4 fruit fly cellular contexts compared by ENCODE assay signal in the genomic region with DNA sequence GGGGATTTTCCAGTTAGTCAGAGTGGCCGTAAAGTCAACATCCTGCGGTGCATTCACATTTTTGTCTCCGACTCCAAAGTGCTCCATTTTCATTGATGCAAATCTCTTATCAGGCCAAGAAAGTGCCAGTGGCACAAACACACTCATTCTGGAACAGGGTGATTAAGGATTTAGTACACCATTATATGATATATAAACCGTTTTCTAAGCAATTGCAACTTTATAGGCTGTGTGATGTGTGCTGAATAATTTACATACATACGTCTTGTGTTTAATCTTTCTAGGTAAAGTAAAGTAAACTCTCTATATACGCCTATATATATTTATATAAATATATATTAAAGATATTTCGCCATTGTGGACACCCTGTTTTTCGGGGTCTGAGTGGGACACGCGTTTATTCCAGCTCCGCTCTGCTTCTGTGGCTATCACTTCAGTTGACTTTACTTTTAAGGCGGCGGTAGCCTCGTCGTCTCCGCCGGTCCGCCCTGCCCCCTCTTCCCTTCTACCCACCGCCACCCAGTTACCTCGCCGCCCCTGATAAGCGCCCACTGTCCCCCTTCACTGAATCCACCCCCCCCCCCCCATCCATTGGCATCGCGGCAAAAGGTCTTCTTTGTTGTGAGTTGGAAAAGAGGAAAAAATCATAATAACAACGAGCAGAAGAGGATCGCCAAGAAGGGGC.
TF ChIP-seq lines count a peak whose summit lies in the region.

No protein-coding gene starts in this region.

- TF ChIP-seq CTCF in whole organism, embryonic (GFP tag; optimal IDR thresholded peaks at IDR 0.05; lab: Kevin White, UChicago) = no peak

TF ChIP-seq in whole organism, embryonic, 481 proteins besides CTCF, POLR2A, EP300 and RAD21:
- TF ChIP-seq gem (tag; optimal IDR thresholded peaks at IDR 0.05; lab: Kevin White, UChicago) (peak; percentile 20), PHDP (tag; optimal IDR thresholded peaks at IDR 0.05; lab: Kevin White, UChicago) (peak; percentile 12), wdn (GFP tag; IDR thresholded peaks at IDR 0.05; lab: Robert Waterston, UW) (no peak), CG11696 (GFP tag; IDR thresholded peaks at IDR 0.05; lab: Robert Waterston, UW) (no peak), bsh (GFP tag; optimal IDR thresholded peaks at IDR 0.05; lab: Kevin White, UChicago) (peak in 1 of 2 experiments; percentile 37), crol (GFP tag; IDR thresholded peaks at IDR 0.05; lab: Robert Waterston, UW) (peak; percentile 94), ham (GFP tag; IDR thresholded peaks at IDR 0.05; lab: Robert Waterston, UW) (no peak), CG30403 (GFP tag; optimal IDR thresholded peaks at IDR 0.05; lab: Kevin White, UChicago) (no peak), sens (GFP tag; lab: Kevin White, UChicago) (peak; percentile 54), Tbp (GFP tag; optimal IDR thresholded peaks at IDR 0.05; lab: Kevin White, UChicago) (no peak), Stat92E (GFP tag; optimal IDR thresholded peaks at IDR 0.05; lab: Kevin White, UChicago) (no peak), Drgx (GFP tag; IDR thresholded peaks at IDR 0.05; lab: Robert Waterston, UW) (0 out of 2 replicates have a peak, but pooled peaks have one; percentile 23), Jarid2 (GFP tag; optimal IDR thresholded peaks at IDR 0.05; lab: Kevin White, UChicago) (no peak), CG17328 (GFP tag; IDR thresholded peaks at IDR 0.05; lab: Robert Waterston, UW) (no peak), hb (GFP tag; IDR thresholded peaks at IDR 0.05; lab: Robert Waterston, UW; ENCODE audit: partially characterized antibody) (0 out of 3 replicates have a peak, but pooled peaks have one; percentile 40), nom (GFP tag; optimal IDR thresholded peaks at IDR 0.05; lab: Kevin White, UChicago) (peak; percentile 33), Fer3 (tag; optimal IDR thresholded peaks at IDR 0.05; lab: Kevin White, UChicago) (no peak), az2 (GFP tag; optimal IDR thresholded peaks at IDR 0.05; lab: Kevin White, UChicago) (no peak), Asciz (GFP tag; optimal IDR thresholded peaks at IDR 0.05; lab: Kevin White, UChicago) (no peak), Atf6 (GFP tag; IDR thresholded peaks at IDR 0.05; lab: Robert Waterston, UW) (no peak), Ets65A (GFP tag; lab: Kevin White, UChicago) (peak; percentile 39)

TF ChIP-seq in whole organism, prepupa, 60 proteins besides CTCF, POLR2A, EP300 and RAD21 (continues in another document):
- no peak for TF ChIP-seq Blimp-1 (GFP tag; optimal IDR thresholded peaks at IDR 0.05; lab: Kevin White, UChicago)
- TF ChIP-seq Eip75B (GFP tag; optimal IDR thresholded peaks at IDR 0.05; lab: Kevin White, UChicago) = peak; percentile 9
- peak; percentile 62; the same call in 2 of the 3 replicates for TF ChIP-seq CG6163 (GFP tag; IDR thresholded peaks at IDR 0.05; lab: Robert Waterston, UW)
- no peak for TF ChIP-seq CG4318 (GFP tag; optimal IDR thresholded peaks at IDR 0.05; lab: Kevin White, UChicago)
- peak; percentile 75 for TF ChIP-seq Eip78C (GFP tag; lab: Kevin White, UChicago)
- TF ChIP-seq pdm3 (GFP tag; optimal IDR thresholded peaks at IDR 0.05; lab: Kevin White, UChicago) = peak; percentile 48
- TF ChIP-seq achi (GFP tag; optimal IDR thresholded peaks at IDR 0.05; lab: Kevin White, UChicago) = peak; percentile 68
- TF ChIP-seq CG34406 (GFP tag; optimal IDR thresholded peaks at IDR 0.05; lab: Kevin White, UChicago) = peak; percentile 51
- peak; percentile 77 for TF ChIP-seq OdsH (GFP tag; optimal IDR thresholded peaks at IDR 0.05; lab: Kevin White, UChicago)
- TF ChIP-seq esn (GFP tag; optimal IDR thresholded peaks at IDR 0.05; lab: Kevin White, UChicago) = peak; percentile 33
- peak; percentile 31 for TF ChIP-seq Sox14 (GFP tag; optimal IDR thresholded peaks at IDR 0.05; lab: Kevin White, UChicago)
- peak in 1 of 2 experiments; percentile 69 for TF ChIP-seq salr (GFP tag; optimal IDR thresholded peaks at IDR 0.05; lab: Kevin White, UChicago)
- peak; percentile 49 for TF ChIP-seq spab (GFP tag; optimal IDR thresholded peaks at IDR 0.05; lab: Kevin White, UChicago)
- TF ChIP-seq CG16779 (tag; optimal IDR thresholded peaks at IDR 0.05; lab: Kevin White, UChicago) = peak; percentile 37
- TF ChIP-seq acj6 (GFP tag; optimal IDR thresholded peaks at IDR 0.05; lab: Kevin White, UChicago) = peak; percentile 37
- TF ChIP-seq fd59A (GFP tag; optimal IDR thresholded peaks at IDR 0.05; lab: Kevin White, UChicago) = peak; percentile 44
- TF ChIP-seq svp (GFP tag; lab: Kevin White, UChicago) = peak; percentile 24
- TF ChIP-seq Gug (GFP tag; IDR thresholded peaks at IDR 0.05; lab: Robert Waterston, UW) = peak; percentile 54
- no peak for TF ChIP-seq CG31627 (GFP tag; optimal IDR thresholded peaks at IDR 0.05; lab: Kevin White, UChicago)
- peak; percentile 41 for TF ChIP-seq Hr4 (GFP tag; optimal IDR thresholded peaks at IDR 0.05; lab: Kevin White, UChicago)
- TF ChIP-seq Sox102F (GFP tag; optimal IDR thresholded peaks at IDR 0.05; lab: Kevin White, UChicago) = peak; percentile 32
- peak; percentile 43 for TF ChIP-seq CG6808 (GFP tag; optimal IDR thresholded peaks at IDR 0.05; lab: Kevin White, UChicago)

TF ChIP-seq in whole organism, pupa, 21 proteins besides CTCF, POLR2A, EP300 and RAD21:
- TF ChIP-seq CG32121 (GFP tag; IDR thresholded peaks at IDR 0.05; lab: Robert Waterston, UW) (0 out of 2 replicates have a peak, but pooled peaks have one; percentile 37), CG12605 (GFP tag; IDR thresholded peaks at IDR 0.05; lab: Robert Waterston, UW) (no peak), CG10348 (GFP tag; IDR thresholded peaks at IDR 0.05; lab: Robert Waterston, UW) (no peak), CG15710 (tag; optimal IDR thresholded peaks at IDR 0.05; lab: Kevin White, UChicago) (peak; percentile 88), CG8301 (tag; optimal IDR thresholded peaks at IDR 0.05; lab: Kevin White, UChicago) (peak; percentile 61), CG8159 (tag; optimal IDR thresholded peaks at IDR 0.05; lab: Kevin White, UChicago) (peak; percentile 84), CG34367 (tag; optimal IDR thresholded peaks at IDR 0.05; lab: Kevin White, UChicago) (peak; percentile 74), Pif1B (GFP tag; optimal IDR thresholded peaks at IDR 0.05; lab: Kevin White, UChicago) (peak; percentile 65), CG4496 (GFP tag; IDR thresholded peaks at IDR 0.05; lab: Robert Waterston, UW) (peak; percentile 64; the same call in 2 of the 3 replicates), EcR (GFP tag; optimal IDR thresholded peaks at IDR 0.05; lab: Kevin White, UChicago) (peak; percentile 29), CG14655 (GFP tag; optimal IDR thresholded peaks at IDR 0.05; lab: Kevin White, UChicago) (peak; percentile 64), D1 (tag; optimal IDR thresholded peaks at IDR 0.05; lab: Kevin White, UChicago) (peak; percentile 59), rn (GFP tag; IDR thresholded peaks at IDR 0.05; lab: Robert Waterston, UW) (no peak), CG13204 (GFP tag; optimal IDR thresholded peaks at IDR 0.05; lab: Kevin White, UChicago) (no peak), CG9948 (tag; optimal IDR thresholded peaks at IDR 0.05; lab: Kevin White, UChicago) (peak; percentile 81), Snoo (tag; optimal IDR thresholded peaks at IDR 0.05; lab: Kevin White, UChicago) (peak; percentile 9), Pif1A (GFP tag; optimal IDR thresholded peaks at IDR 0.05; lab: Kevin White, UChicago) (peak; percentile 59), CG17806 (tag; optimal IDR thresholded peaks at IDR 0.05; lab: Kevin White, UChicago) (peak; percentile 78)

TF ChIP-seq in whole organism, wandering third instar larva, 38 proteins besides CTCF, POLR2A, EP300 and RAD21:
- no peak for TF ChIP-seq Myc (optimal IDR thresholded peaks at IDR 0.05; lab: Kevin White, UChicago)
- peak; percentile 50 for TF ChIP-seq HLH106 (tag; optimal IDR thresholded peaks at IDR 0.05; lab: Kevin White, UChicago)
- no peak for TF ChIP-seq psq (GFP tag; optimal IDR thresholded peaks at IDR 0.05; lab: Kevin White, UChicago)
- TF ChIP-seq Rel (GFP tag; optimal IDR thresholded peaks at IDR 0.05; lab: Kevin White, UChicago) = no peak
- peak; percentile 22 for TF ChIP-seq Rel (tag; optimal IDR thresholded peaks at IDR 0.05; lab: Kevin White, UChicago)
- TF ChIP-seq fru (GFP tag; optimal IDR thresholded peaks at IDR 0.05; lab: Kevin White, UChicago) = no peak
- TF ChIP-seq GATAd (GFP tag; optimal IDR thresholded peaks at IDR 0.05; lab: Kevin White, UChicago) = no peak
- TF ChIP-seq ey (GFP tag; optimal IDR thresholded peaks at IDR 0.05; lab: Kevin White, UChicago) = no peak
- no peak for TF ChIP-seq CrebA (GFP tag; optimal IDR thresholded peaks at IDR 0.05; lab: Kevin White, UChicago; ENCODE audit: borderline replicate concordance)
- TF ChIP-seq jim (GFP tag; optimal IDR thresholded peaks at IDR 0.05; lab: Kevin White, UChicago) = no peak
- no peak for TF ChIP-seq usp (GFP tag; optimal IDR thresholded peaks at IDR 0.05; lab: Kevin White, UChicago)
- TF ChIP-seq rgr (GFP tag; optimal IDR thresholded peaks at IDR 0.05; lab: Kevin White, UChicago) = no peak
- TF ChIP-seq Sp1 (GFP tag; optimal IDR thresholded peaks at IDR 0.05; lab: Kevin White, UChicago) = peak; percentile 52
- no peak for TF ChIP-seq Hr83 (GFP tag; optimal IDR thresholded peaks at IDR 0.05; lab: Kevin White, UChicago; ENCODE audit: poor library complexity, severe bottlenecking)
- TF ChIP-seq Hr78 (GFP tag; optimal IDR thresholded peaks at IDR 0.05; lab: Kevin White, UChicago) = no peak
- TF ChIP-seq Dif (GFP tag; optimal IDR thresholded peaks at IDR 0.05; lab: Kevin White, UChicago; ENCODE audit: partially characterized antibody) = no peak
- no peak for TF ChIP-seq pan (optimal IDR thresholded peaks at IDR 0.05; lab: Kevin White, UChicago)
- TF ChIP-seq Mio (GFP tag; optimal IDR thresholded peaks at IDR 0.05; lab: Kevin White, UChicago) = no peak
- no peak for TF ChIP-seq woc (GFP tag; optimal IDR thresholded peaks at IDR 0.05; lab: Kevin White, UChicago)
- TF ChIP-seq br (GFP tag; optimal IDR thresholded peaks at IDR 0.05; lab: Kevin White, UChicago) = peak; percentile 4
- peak; percentile 17 for TF ChIP-seq OdsH (GFP tag; optimal IDR thresholded peaks at IDR 0.05; lab: Kevin White, UChicago)
- no peak for TF ChIP-seq Dfd (GFP tag; optimal IDR thresholded peaks at IDR 0.05; lab: Kevin White, UChicago)
- no peak for TF ChIP-seq dmrt93B (GFP tag; optimal IDR thresholded peaks at IDR 0.05; lab: Kevin White, UChicago)
